Worm (Caenorhabditis elegans) whole organism, L4/young adult: ENCODE measurements around the gene EEED8.4.

Experiments
- W03F9.2 ChIP-seq: fragments of 150-350 bp; optimal IDR thresholded peaks from 2 replicates; lab custom pipeline; 2014; ENCODE audit warnings: missing biosample characterization, missing genetic modification characterization
- dao-5 ChIP-seq: sonication (generic microtip); optimal IDR thresholded peaks from 2 replicates; lab custom pipeline; 2016; ENCODE audit warnings: missing genotype, missing genetic modification characterization, moderate library complexity, missing compliant biosample characterization

DNA sequence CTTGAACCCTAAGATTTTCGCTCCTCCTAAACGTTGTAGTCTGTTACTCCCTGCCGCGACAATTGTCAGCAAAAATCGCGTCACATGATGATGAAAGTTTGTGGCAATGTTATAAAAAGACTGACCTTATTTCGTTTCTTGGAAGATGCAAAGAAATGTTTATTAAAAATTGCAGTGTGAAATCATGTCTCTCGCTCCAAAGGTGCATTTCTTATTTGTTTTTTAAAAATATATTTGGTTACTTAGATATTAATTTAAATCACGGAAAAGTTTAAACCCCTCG, 30.9 kb upstream of the EEED8.4 start:
- no peak for TF ChIP-seq dao-5 (tag; lab: Kevin White, UChicago)
- no peak for TF ChIP-seq W03F9.2 (tag; lab: Kevin White, UChicago)
